Worm (Caenorhabditis elegans): ENCODE measurements around the gene spp-6.

spp-6 gene

DNA sequence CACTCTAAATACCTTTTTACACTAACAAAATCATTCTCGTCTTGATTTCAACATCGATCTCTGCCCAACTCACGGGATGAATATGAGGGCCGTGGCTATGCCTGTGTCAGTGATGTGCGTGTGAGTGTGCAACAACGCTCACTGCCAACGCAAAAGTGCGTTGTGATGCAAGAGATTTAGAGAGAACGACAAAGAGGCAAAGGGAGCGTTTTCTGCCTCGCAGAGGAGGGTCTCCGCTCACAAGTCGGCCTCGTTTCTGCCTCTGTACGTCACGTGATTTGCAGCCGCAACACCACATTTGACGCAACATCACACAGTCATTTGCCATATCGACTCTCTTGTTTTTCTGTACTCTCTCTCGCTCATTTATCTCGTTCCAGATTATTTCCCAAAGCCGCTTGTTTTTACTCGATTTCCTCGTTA, 17.2 kb downstream of the spp-6 start, which contains the start of gene epg-7:
TSS of gene epg-7 (plus strand) at position 413 of the 423 bp plus-strand sequence.
- TF ChIP-seq aly-2 (tag; optimal IDR thresholded peaks at IDR 0.05) (peak; percentile 30), pax-3 (tag; optimal IDR thresholded peaks at IDR 0.05) (peak; percentile 83), fos-1 (tag; optimal IDR thresholded peaks at IDR 0.05) (peak; percentile 86), lin-14 (GFP tag; optimal IDR thresholded peaks at IDR 0.05) (peak; percentile 99), hlh-17 (GFP tag; optimal IDR thresholded peaks at IDR 0.05; ENCODE audit: borderline replicate concordance) (no peak), C16A3.4 (tag; optimal IDR thresholded peaks at IDR 0.05) (peak; percentile 93), elt-2 (tag; optimal IDR thresholded peaks at IDR 0.05) (peak; percentile 89), zip-4 (GFP tag; optimal IDR thresholded peaks at IDR 0.05) (peak; percentile 84), nhr-19 (GFP tag; conservative IDR thresholded peaks at IDR 0.05) (peak; percentile 95), lsy-2 (tag; optimal IDR thresholded peaks at IDR 0.05) (peak; percentile 89 to 93), unc-86 (tag; optimal IDR thresholded peaks at IDR 0.05) (peak; percentile 94), lin-35 (GFP tag; optimal IDR thresholded peaks at IDR 0.05) (peak; percentile 84 to 90), C34B4.2 (tag; optimal IDR thresholded peaks at IDR 0.05) (no peak), ces-1 (GFP tag; optimal IDR thresholded peaks at IDR 0.05) (no peak), nhr-28 (tag; optimal IDR thresholded peaks at IDR 0.05) (no peak), zag-1 (tag; optimal IDR thresholded peaks at IDR 0.05) (peak; percentile 90), rnt-1 (tag; optimal IDR thresholded peaks at IDR 0.05) (peak; percentile 94), mdl-1 (tag; optimal IDR thresholded peaks at IDR 0.05) (peak; percentile 93 to 98), hlh-4 (tag; optimal IDR thresholded peaks at IDR 0.05) (no peak), unc-62 (GFP tag; optimal IDR thresholded peaks at IDR 0.05) (no peak), snpc-4 (tag; optimal IDR thresholded peaks at IDR 0.05) (peak; percentile 65), isw-1 (GFP tag; IDR thresholded peaks at IDR 0.05) (peak; percentile 90), nhr-47 (tag; optimal IDR thresholded peaks at IDR 0.05) (peak; percentile 97), sox-4 (tag; optimal IDR thresholded peaks at IDR 0.05) (peak; percentile 86), ets-5 (GFP tag; IDR thresholded peaks at IDR 0.05) (no peak), grh-1 (GFP tag; IDR thresholded peaks at IDR 0.05) (peak; percentile 89), unc-130 (tag; optimal IDR thresholded peaks at IDR 0.05) (peak; percentile 88), sptf-1 (tag; optimal IDR thresholded peaks at IDR 0.05) (no peak), mef-2 (tag; optimal IDR thresholded peaks at IDR 0.05) (peak; percentile 73), xbp-1 (tag; optimal IDR thresholded peaks at IDR 0.05) (peak; percentile 98), lin-39 (tag; optimal IDR thresholded peaks at IDR 0.05) (peak; percentile 87), alr-1 (tag; optimal IDR thresholded peaks at IDR 0.05; ENCODE audit: borderline replicate concordance) (no peak), nhr-77 (tag; optimal IDR thresholded peaks at IDR 0.05) (peak; percentile 94), efl-3 (GFP tag; optimal IDR thresholded peaks at IDR 0.05) (peak; percentile 4), unc-98 (GFP tag; IDR thresholded peaks at IDR 0.05) (peak; percentile 31; the same call in 1 of the 2 replicates), tlp-1 (tag; optimal IDR thresholded peaks at IDR 0.05) (no peak), nhr-76 (tag; optimal IDR thresholded peaks at IDR 0.05) (no peak), lir-3 (tag; optimal IDR thresholded peaks at IDR 0.05; ENCODE audit: poor library complexity) (peak; percentile 80), ceh-88 (GFP tag; IDR thresholded peaks at IDR 0.05) (peak; percentile 87), C04F5.9 (tag; optimal IDR thresholded peaks at IDR 0.05) (peak; percentile 72), ama-1 (optimal IDR thresholded peaks at IDR 0.05) (peak; percentile 80), dsc-1 (tag; optimal IDR thresholded peaks at IDR 0.05) (peak; percentile 99), unc-30 (tag; optimal IDR thresholded peaks at IDR 0.05) (no peak), irx-1 (tag; optimal IDR thresholded peaks at IDR 0.05) (peak; percentile 95), nhr-71 (tag; optimal IDR thresholded peaks at IDR 0.05) (peak; percentile 99), F16B12.6 (tag; optimal IDR thresholded peaks at IDR 0.05) (peak; percentile 94), tbx-2 (tag; optimal IDR thresholded peaks at IDR 0.05) (peak; percentile 98), Y116A8C.19 (tag; optimal IDR thresholded peaks at IDR 0.05; ENCODE audit: borderline replicate concordance) (no peak), ceh-82 (tag; optimal IDR thresholded peaks at IDR 0.05) (peak; percentile 77 to 91 (median 88)), snu-23 (GFP tag; optimal IDR thresholded peaks at IDR 0.05) (peak; percentile 99), ztf-4 (tag; optimal IDR thresholded peaks at IDR 0.05) (peak; percentile 96), nhr-84 (tag; optimal IDR thresholded peaks at IDR 0.05) (no peak), mab-9 (GFP tag; IDR thresholded peaks at IDR 0.05) (peak; percentile 88), ceh-90 (tag; optimal IDR thresholded peaks at IDR 0.05) (no peak)
